Worm (Caenorhabditis elegans) whole organism, young adult: ENCODE measurements around the gene hot-6.

Source experiments
- B0019.2 ChIP-seq: fragments of 200-800 bp; sonication (Bioruptor generic); conservative IDR thresholded peaks from 2 replicates; pipeline ENCODE4 v1.3.6; 2022; ENCODE audit warnings: missing genetic modification reagents, missing genetic modification characterization, missing compliant biosample characterization
- D2030.7 ChIP-seq: fragments of 200-800 bp; sonication (Bioruptor generic); IDR thresholded peaks from 2 replicates; pipeline ENCODE4 v1.3.6; 2022; ENCODE audit warnings: missing genetic modification reagents, missing genetic modification characterization, missing compliant biosample characterization
- F39B2.1 ChIP-seq: fragments of 200-800 bp; sonication (Bioruptor generic); IDR thresholded peaks from 2 replicates; pipeline ENCODE4 v1.3.6; 2022; ENCODE audit warnings: missing genetic modification reagents, missing genetic modification characterization, missing compliant biosample characterization
- F57C9.4 ChIP-seq: sonication (generic microtip); optimal IDR thresholded peaks from 2 replicates; lab custom pipeline; 2017; ENCODE audit warnings: mild to moderate bottlenecking, missing genetic modification characterization, missing compliant biosample characterization
- K11D2.4 ChIP-seq: fragments of 200-800 bp; sonication (Bioruptor generic); IDR thresholded peaks from 2 replicates; pipeline ENCODE4 v1.3.6; 2022; ENCODE audit warnings: missing genetic modification reagents, missing genetic modification characterization, missing compliant biosample characterization
- Y53G8AR.9 ChIP-seq: fragments of 200-800 bp; sonication (Bioruptor generic); conservative IDR thresholded peaks from 2 replicates; pipeline ENCODE4 v1.3.6; 2022; ENCODE audit warnings: missing genetic modification reagents, missing genetic modification characterization, missing compliant biosample characterization
- Y67H2A.10 ChIP-seq: fragments of 200-800 bp; sonication (Bioruptor generic); conservative IDR thresholded peaks from 2 replicates; pipeline ENCODE4 v1.3.6; 2022; ENCODE audit warnings: missing genetic modification reagents, missing genetic modification characterization, missing compliant biosample characterization
- Y95B8A.8 ChIP-seq: fragments of 200-800 bp; sonication (Bioruptor generic); IDR thresholded peaks from 2 replicates; pipeline ENCODE4 v1.3.6; 2022; ENCODE audit warnings: missing genetic modification reagents, missing genetic modification characterization, missing compliant biosample characterization
- aptf-2 ChIP-seq: fragments of 200-800 bp; sonication (Bioruptor generic); conservative IDR thresholded peaks from 2 replicates; pipeline ENCODE4 v1.3.6; 2022; ENCODE audit warnings: missing genetic modification reagents, missing genetic modification characterization, missing compliant biosample characterization
- attf-3 ChIP-seq: fragments of 200-800 bp; sonication (Bioruptor generic); conservative IDR thresholded peaks from 2 replicates; pipeline ENCODE4 v1.3.6; 2022; ENCODE audit warnings: missing genetic modification reagents, missing genetic modification characterization, missing compliant biosample characterization
- bed-2 ChIP-seq: fragments of 200-800 bp; sonication (Bioruptor generic); IDR thresholded peaks from 2 replicates; pipeline ENCODE4 v1.3.6; 2022; ENCODE audit warnings: missing genetic modification reagents, missing genetic modification characterization, missing compliant biosample characterization
- ccch-3 ChIP-seq: fragments of 200-800 bp; sonication (Bioruptor generic); optimal IDR thresholded peaks from 2 replicates; lab custom pipeline; 2018; ENCODE audit warnings: mild to moderate bottlenecking, missing genetic modification characterization, missing compliant biosample characterization
- ceh-40 ChIP-seq: fragments of 200-800 bp; sonication (Bioruptor generic); IDR thresholded peaks from 2 replicates; pipeline ENCODE4 v1.3.6; 2022; ENCODE audit warnings: missing genetic modification characterization, missing compliant biosample characterization
- ets-4 ChIP-seq: fragments of 200-800 bp; sonication (Bioruptor generic); optimal IDR thresholded peaks from 2 replicates; lab custom pipeline; 2018; ENCODE audit warnings: mild to moderate bottlenecking, missing genetic modification characterization, missing compliant biosample characterization
- gei-17 ChIP-seq: fragments of 200-800 bp; sonication (Bioruptor generic); optimal IDR thresholded peaks from 2 replicates; lab custom pipeline; 2018; ENCODE audit warnings: mild to moderate bottlenecking, missing genetic modification characterization, missing compliant biosample characterization
- him-1 ChIP-seq: sonication (generic microtip); optimal IDR thresholded peaks from 2 replicates; lab custom pipeline; 2016; ENCODE audit warnings: missing genotype, missing genetic modification reagents, missing genetic modification characterization, missing compliant biosample characterization
- hmg-1.2 ChIP-seq: fragments of 200-800 bp; sonication (Bioruptor generic); IDR thresholded peaks from 2 replicates; pipeline ENCODE4 v1.3.6; 2022; ENCODE audit warnings: missing genetic modification reagents, missing genetic modification characterization, missing compliant biosample characterization
- let-526 ChIP-seq: fragments of 200-800 bp; sonication (Bioruptor generic); IDR thresholded peaks from 2 replicates; pipeline ENCODE4 v1.3.6; 2022; ENCODE audit warnings: missing genetic modification reagents, missing genetic modification characterization, missing compliant biosample characterization
- let-607 ChIP-seq, 2 experiments: fragments of 200-800 bp in 1 of 2; sonication (Bioruptor generic) in 1 of 2; sonication (generic microtip) in 1 of 2; optimal IDR thresholded peaks; 2 replicates each; lab custom pipeline; 2016 to 2018; ENCODE audit warnings: mild to moderate bottlenecking in 2 of 2, missing compliant biosample characterization in 2 of 2, missing genetic modification characterization in 2 of 2, moderate library complexity in 2 of 2, missing genotype in 1 of 2
- lin-40 ChIP-seq: sonication (generic microtip); optimal IDR thresholded peaks from 2 replicates; lab custom pipeline; 2016; ENCODE audit warnings: missing genetic modification characterization, mild to moderate bottlenecking, missing compliant biosample characterization, missing genotype, missing genetic modification reagents
- lin-54 ChIP-seq: fragments of 200-800 bp; sonication (Bioruptor generic); optimal IDR thresholded peaks from 2 replicates; lab custom pipeline; 2018; ENCODE audit warnings: mild to moderate bottlenecking, missing genetic modification characterization, missing compliant biosample characterization
- lsl-1 ChIP-seq: fragments of 200-800 bp; sonication (Bioruptor generic); optimal IDR thresholded peaks from 2 replicates; lab custom pipeline; 2018; ENCODE audit warnings: mild to moderate bottlenecking, missing genetic modification characterization, moderate library complexity, missing compliant biosample characterization
- madf-10 ChIP-seq: sonication (generic microtip); optimal IDR thresholded peaks from 2 replicates; lab custom pipeline; 2016; ENCODE audit warnings: mild to moderate bottlenecking, missing genetic modification characterization, missing compliant biosample characterization
- madf-6 ChIP-seq: fragments of 200-800 bp; sonication (Bioruptor generic); IDR thresholded peaks from 2 replicates; pipeline ENCODE4 v1.3.6; 2022; ENCODE audit warnings: missing genetic modification reagents, missing genetic modification characterization, missing compliant biosample characterization
- mxl-1 ChIP-seq: sonication (generic microtip); optimal IDR thresholded peaks from 2 replicates; lab custom pipeline; 2016; ENCODE audit warnings: missing genetic modification characterization, missing compliant biosample characterization
- nfya-1 ChIP-seq: sonication (generic microtip); optimal IDR thresholded peaks from 2 replicates; lab custom pipeline; 2017; ENCODE audit warnings: antibody characterized with exemption, missing compliant biosample characterization, missing genetic modification characterization, borderline replicate concordance; ENCODE audit not compliant: insufficient read depth
- nfya-2 ChIP-seq: fragments of 200-800 bp; sonication (Bioruptor generic); IDR thresholded peaks from 2 replicates; pipeline ENCODE4 v1.3.6; 2022; ENCODE audit warnings: missing genetic modification reagents, missing genetic modification characterization, missing compliant biosample characterization
- nhr-120 ChIP-seq: fragments of 200-800 bp; sonication (Bioruptor generic); IDR thresholded peaks from 2 replicates; pipeline ENCODE4 v1.3.6; 2022; ENCODE audit warnings: missing genetic modification characterization, missing compliant biosample characterization
- nhr-80 ChIP-seq: sonication (generic microtip); optimal IDR thresholded peaks from 2 replicates; lab custom pipeline; 2016; ENCODE audit warnings: missing genetic modification characterization, missing compliant biosample characterization
- nhr-90 ChIP-seq: sonication (generic microtip); optimal IDR thresholded peaks from 2 replicates; lab custom pipeline; 2016; ENCODE audit warnings: missing genotype, mild to moderate bottlenecking, missing genetic modification characterization, missing compliant biosample characterization
- pbrm-1 ChIP-seq: fragments of 200-800 bp; sonication (Bioruptor generic); IDR thresholded peaks from 2 replicates; pipeline ENCODE4 v1.3.6; 2022; ENCODE audit warnings: missing genetic modification reagents, missing genetic modification characterization, missing compliant biosample characterization
- pha-4 ChIP-seq: fragments of 150-350 bp; sonication (generic microtip); optimal IDR thresholded peaks from 2 replicates; lab custom pipeline; 2014; ENCODE audit warnings: missing biosample characterization, missing genetic modification reagents, missing genetic modification characterization
- sdz-38 ChIP-seq: sonication (generic microtip); optimal IDR thresholded peaks from 2 replicates; lab custom pipeline; 2016; ENCODE audit warnings: missing genotype, missing genetic modification characterization, missing compliant biosample characterization
- snpc-3.4 ChIP-seq: sonication (generic microtip); optimal IDR thresholded peaks from 2 replicates; lab custom pipeline; 2017; ENCODE audit warnings: missing genetic modification characterization, mild to moderate bottlenecking, missing compliant biosample characterization, antibody characterized with exemption, moderate library complexity, missing genotype, missing genetic modification reagents
- somi-1 ChIP-seq: fragments of 200-800 bp; sonication (Bioruptor generic); optimal IDR thresholded peaks from 2 replicates; lab custom pipeline; 2018; ENCODE audit warnings: mild to moderate bottlenecking, missing genetic modification characterization, missing compliant biosample characterization
- sptf-2 ChIP-seq: fragments of 200-800 bp; sonication (Bioruptor generic); optimal IDR thresholded peaks from 2 replicates; lab custom pipeline; 2018; ENCODE audit warnings: mild to moderate bottlenecking, missing genetic modification characterization, missing compliant biosample characterization
- tbp1 ChIP-seq: fragments of 200-800 bp; sonication (Bioruptor generic); optimal IDR thresholded peaks from 2 replicates; lab custom pipeline; 2018; ENCODE audit warnings: mild to moderate bottlenecking, missing genetic modification characterization, missing compliant biosample characterization
- tlf-1 ChIP-seq: fragments of 200-800 bp; sonication (Bioruptor generic); optimal IDR thresholded peaks from 2 replicates; lab custom pipeline; 2018; ENCODE audit warnings: mild to moderate bottlenecking, missing genetic modification characterization, missing compliant biosample characterization
- unc-130 ChIP-seq: sonication (generic microtip); optimal IDR thresholded peaks from 2 replicates; lab custom pipeline; 2016; ENCODE audit warnings: missing genetic modification reagents, missing genetic modification characterization, missing compliant biosample characterization
- xnd-1 ChIP-seq: sonication (generic microtip); optimal IDR thresholded peaks from 2 replicates; lab custom pipeline; 2016; ENCODE audit warnings: missing genotype, missing genetic modification reagents, missing genetic modification characterization, missing compliant biosample characterization
- ztf-28 ChIP-seq: fragments of 200-800 bp; sonication (Bioruptor generic); IDR thresholded peaks from 2 replicates; pipeline ENCODE4 v1.3.6; 2022; ENCODE audit warnings: missing genetic modification reagents, missing genetic modification characterization, missing compliant biosample characterization
- ztf-6 ChIP-seq: fragments of 200-800 bp; sonication (Bioruptor generic); IDR thresholded peaks from 2 replicates; pipeline ENCODE4 v1.3.6; 2022; ENCODE audit warnings: missing genetic modification reagents, missing genetic modification characterization, missing compliant biosample characterization

hot-6 gene

DNA sequence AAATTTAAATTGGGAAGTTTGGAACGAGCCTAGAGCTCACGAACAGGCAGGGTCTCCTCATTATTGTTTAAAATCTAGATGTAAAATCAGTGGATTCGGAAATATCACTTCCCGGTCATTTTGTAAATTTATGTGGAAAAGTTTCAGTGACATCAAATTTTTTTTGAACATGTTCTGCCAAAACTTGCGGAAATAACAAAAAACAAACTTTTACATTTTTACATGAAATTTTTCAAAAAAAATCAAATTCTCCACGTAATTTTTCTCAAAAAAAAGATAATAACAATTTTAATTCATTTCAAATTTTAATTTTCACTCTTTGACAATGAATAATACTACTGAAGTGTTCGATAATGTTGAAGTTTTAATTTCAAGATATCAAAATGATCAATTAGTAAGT is 18.8 kb upstream of the hot-6 start, which contains the start of gene C45B11.5:
C45B11.5 (plus strand) TSS at position 301 of the 400 bp plus-strand sequence.
- TF ChIP-seq pha-4 (tag; lab: Kevin White, UChicago) (no peak), pbrm-1 (GFP tag; lab: Robert Waterston, UW) (no peak), bed-2 (GFP tag; lab: Robert Waterston, UW) (no peak), nfya-2 (GFP tag; lab: Robert Waterston, UW) (no peak), mxl-1 (no peak), tlf-1 (GFP tag; lab: Kevin White, UChicago) (no peak), xnd-1 (no peak), madf-10 (tag; lab: Kevin White, UChicago) (no peak), tbp1 (GFP tag; lab: Kevin White, UChicago) (no peak)
- TF ChIP-seq, all 124 proteins: peak for 0

ce11 chrV:11040473-11040872 is 17.7 kb upstream of the hot-6 start, which contains the start of gene C45B11.8:
Gene C45B11.8 (plus strand): TSS chrV:11040773.
- TF ChIP-seq Y67H2A.10 (GFP tag; lab: Robert Waterston, UW) = no peak
- TF ChIP-seq pbrm-1 (GFP tag; lab: Robert Waterston, UW) = no peak
- TF ChIP-seq ceh-40 (GFP tag; lab: Robert Waterston, UW) = no peak
- TF ChIP-seq him-1 (tag; lab: Kevin White, UChicago) = no peak
- no peak for TF ChIP-seq F39B2.1 (GFP tag; lab: Robert Waterston, UW)
- TF ChIP-seq nhr-120 (GFP tag; lab: Robert Waterston, UW) = no peak
- TF ChIP-seq sptf-2 (GFP tag; lab: Kevin White, UChicago) = no peak
- TF ChIP-seq madf-6 (GFP tag; lab: Robert Waterston, UW) = no peak
- TF ChIP-seq F57C9.4 = no peak
- no peak for TF ChIP-seq snpc-3.4 (tag; lab: Kevin White, UChicago)
- TF ChIP-seq aptf-2 (GFP tag; lab: Robert Waterston, UW) = no peak
- no peak for TF ChIP-seq lin-54
- TF ChIP-seq hmg-1.2 (GFP tag; lab: Robert Waterston, UW) = no peak
- TF ChIP-seq ztf-28 (GFP tag; lab: Robert Waterston, UW) = no peak
- TF ChIP-seq attf-3 (GFP tag; lab: Robert Waterston, UW) = no peak
- no peak for TF ChIP-seq nhr-90 (tag; lab: Kevin White, UChicago)
- no peak for TF ChIP-seq sdz-38 (tag; lab: Kevin White, UChicago)
- no peak for TF ChIP-seq Y95B8A.8
- TF ChIP-seq, all 124 proteins: peak for 0

- TF ChIP-seq let-607 (tag; optimal IDR thresholded peaks at IDR 0.05; lab: Kevin White, UChicago) (no peak), bed-2 (GFP tag; lab: Robert Waterston, UW) (no peak)
- TF ChIP-seq, all 124 proteins: peak for 0
Observed at ce11 chrV:11040020-11040419, 17.3 kb upstream of the hot-6 start, which contains the start of gene C45B11.9. Gene C45B11.9 (plus strand): TSS chrV:11040320.

DNA sequence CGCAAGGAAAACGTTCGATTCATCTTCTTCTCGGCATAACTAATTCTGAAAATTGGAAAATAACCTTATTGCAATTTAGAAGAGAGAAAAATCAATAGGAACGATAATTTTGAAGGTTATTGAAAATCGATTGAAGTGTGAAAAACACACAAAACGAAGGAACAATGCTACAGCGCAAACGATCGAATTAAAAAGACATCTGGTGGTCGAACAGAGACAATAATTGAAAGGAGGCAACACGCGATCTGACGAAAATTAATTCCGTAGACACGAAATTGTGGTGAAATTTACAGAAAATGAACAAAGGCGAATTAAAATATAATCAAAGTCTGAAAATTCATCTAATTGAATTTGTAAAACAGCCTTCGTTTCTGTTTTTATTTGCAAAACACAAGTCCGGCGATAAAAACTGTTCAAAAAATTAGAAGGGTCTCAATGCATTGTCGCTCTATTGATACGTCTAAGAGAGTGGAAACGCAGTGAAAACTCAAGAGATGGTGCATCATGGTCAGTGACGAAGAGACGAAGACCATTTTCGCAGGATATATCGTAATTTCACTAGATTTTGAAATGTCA is 16.7 kb upstream of the hot-6 start, which contains the start of gene pak-2:
pak-2 (minus strand) TSS at position 51 of the 576 bp plus-strand sequence.
- TF ChIP-seq let-526 (GFP tag; lab: Robert Waterston, UW) (no peak), K11D2.4 (GFP tag; lab: Robert Waterston, UW) (no peak), somi-1 (GFP tag; lab: Kevin White, UChicago) (peak; percentile 10), aptf-2 (GFP tag; lab: Robert Waterston, UW) (0 out of 2 replicates have a peak, but pooled peaks have one; percentile 36), lin-54 (peak; percentile 48), lin-40 (tag; lab: Kevin White, UChicago) (peak; percentile 63), snpc-3.4 (tag; lab: Kevin White, UChicago) (no peak), unc-130 (no peak), ztf-6 (no peak), nfya-2 (GFP tag; lab: Robert Waterston, UW) (no peak), ccch-3 (GFP tag; lab: Kevin White, UChicago) (peak; percentile 73), him-1 (tag; lab: Kevin White, UChicago) (no peak), B0019.2 (GFP tag; lab: Robert Waterston, UW) (no peak), nfya-1 (tag; lab: Kevin White, UChicago) (no peak), lsl-1 (GFP tag; lab: Kevin White, UChicago) (no peak), gei-17 (GFP tag; lab: Kevin White, UChicago) (no peak), madf-6 (GFP tag; lab: Robert Waterston, UW) (no peak), Y53G8AR.9 (GFP tag; lab: Robert Waterston, UW) (no peak), ets-4 (GFP tag; lab: Kevin White, UChicago) (no peak), mxl-1 (no peak), nhr-80 (tag; lab: Kevin White, UChicago) (peak; percentile 59), D2030.7 (0 out of 2 replicates have a peak, but pooled peaks have one; percentile 23)
